Fruit fly (Drosophila melanogaster): ENCODE measurements around the gene rtv.

DNA sequence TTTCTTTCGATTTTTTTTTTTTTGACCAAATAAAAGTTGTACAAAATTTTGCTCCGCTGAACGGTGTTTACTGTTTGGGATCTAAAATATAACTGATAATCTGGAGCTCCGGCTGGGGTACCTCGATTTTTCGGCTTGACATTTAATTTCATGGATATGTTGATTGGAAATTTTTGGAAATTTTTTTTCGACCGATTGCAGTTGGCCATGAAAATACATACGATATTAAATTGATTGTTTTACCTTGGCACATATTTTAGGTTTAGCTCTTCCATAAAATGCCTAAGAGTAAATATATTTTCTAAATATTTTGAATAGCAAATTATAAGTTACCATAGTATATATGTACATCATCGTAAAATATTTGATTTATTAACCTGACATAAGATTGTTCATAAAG is 16.8 kb upstream of the rtv start, which contains the start of gene CG1394:
- TF ChIP-seq CG15710 (tag; optimal IDR thresholded peaks at IDR 0.05) = no peak
- TF ChIP-seq CG12605 (GFP tag; IDR thresholded peaks at IDR 0.05) = no peak
- TF ChIP-seq CG17806 (tag; optimal IDR thresholded peaks at IDR 0.05) = no peak
